Worm (Caenorhabditis elegans) whole organism, young adult: Measurements from ENCODE around the gene C50H2.7.

ENCODE experiments used
- C06A6.2 ChIP-seq: fragments of 200-800 bp; sonication (Bioruptor generic); conservative IDR thresholded peaks from 2 replicates; pipeline ENCODE4 v1.3.6; 2022; ENCODE audit warnings: missing genetic modification characterization, missing compliant biosample characterization
- F10E7.11 ChIP-seq: sonication (generic microtip); optimal IDR thresholded peaks from 2 replicates; lab custom pipeline; 2017; ENCODE audit warnings: mild to moderate bottlenecking, missing genetic modification characterization, moderate library complexity, missing compliant biosample characterization
- F37B4.10 ChIP-seq: fragments of 200-800 bp; sonication (Bioruptor generic); IDR thresholded peaks from 2 replicates; pipeline ENCODE4 v1.3.6; 2022; ENCODE audit warnings: missing genetic modification characterization, missing compliant biosample characterization
- K12H6.12 ChIP-seq: fragments of 200-800 bp; sonication (Bioruptor generic); optimal IDR thresholded peaks from 2 replicates; lab custom pipeline; 2018; ENCODE audit warnings: mild to moderate bottlenecking, missing genetic modification characterization, missing compliant biosample characterization
- T07F8.4 ChIP-seq: sonication (generic microtip); optimal IDR thresholded peaks from 2 replicates; lab custom pipeline; 2016; ENCODE audit warnings: mild to moderate bottlenecking, missing genetic modification characterization, moderate library complexity, missing compliant biosample characterization
- ZK185.1 ChIP-seq: sonication (generic microtip); optimal IDR thresholded peaks from 2 replicates; lab custom pipeline; 2016; ENCODE audit warnings: mild to moderate bottlenecking, missing genetic modification characterization, missing compliant biosample characterization; ENCODE audit not compliant: poor library complexity, severe bottlenecking
- cebp-1 ChIP-seq, 2 experiments: fragments of 200-800 bp in 1 of 2; sonication (Bioruptor generic) in 1 of 2; sonication (generic microtip) in 1 of 2; IDR thresholded peaks in 1 of 2; optimal IDR thresholded peaks in 1 of 2; 2 replicates each; pipeline versions ENCODE4 v1.3.6 to Lab custom; 2017 to 2022; ENCODE audit warnings: missing compliant biosample characterization in 2 of 2, missing genetic modification characterization in 2 of 2, mild to moderate bottlenecking in 1 of 2, missing genetic modification reagents in 1 of 2, moderate library complexity in 1 of 2
- cebp-2 ChIP-seq: fragments of 200-800 bp; sonication (Bioruptor generic); IDR thresholded peaks from 2 replicates; pipeline ENCODE4 v1.3.6; 2022; ENCODE audit warnings: missing genetic modification characterization, missing compliant biosample characterization
- ceh-100 ChIP-seq: fragments of 200-800 bp; sonication (Bioruptor generic); IDR thresholded peaks from 2 replicates; pipeline ENCODE4 v1.3.6; 2022; ENCODE audit warnings: missing genetic modification reagents, missing genetic modification characterization, missing compliant biosample characterization
- ceh-27 ChIP-seq: fragments of 200-800 bp; sonication (Bioruptor generic); optimal IDR thresholded peaks from 2 replicates; lab custom pipeline; 2018; ENCODE audit warnings: mild to moderate bottlenecking, missing genetic modification characterization, moderate library complexity, missing compliant biosample characterization
- dox-1 ChIP-seq: fragments of 200-800 bp; sonication (Bioruptor generic); IDR thresholded peaks from 2 replicates; pipeline ENCODE4 v1.3.6; 2022; ENCODE audit warnings: missing genetic modification reagents, missing genetic modification characterization, missing compliant biosample characterization
- dpff-1 ChIP-seq: sonication (generic microtip); optimal IDR thresholded peaks from 2 replicates; lab custom pipeline; 2017; ENCODE audit warnings: mild to moderate bottlenecking, missing genetic modification characterization, missing compliant biosample characterization
- dpl-1 ChIP-seq: fragments of 150-350 bp; optimal IDR thresholded peaks from 2 replicates; lab custom pipeline; 2014; ENCODE audit warnings: missing biosample characterization, missing genetic modification reagents, missing genetic modification characterization
- efl-1 ChIP-seq: fragments of 150-350 bp; optimal IDR thresholded peaks from 2 replicates; lab custom pipeline; 2014; ENCODE audit warnings: missing biosample characterization, missing genetic modification reagents, missing genetic modification characterization
- ets-4 ChIP-seq: fragments of 200-800 bp; sonication (Bioruptor generic); optimal IDR thresholded peaks from 2 replicates; lab custom pipeline; 2018; ENCODE audit warnings: mild to moderate bottlenecking, missing genetic modification characterization, missing compliant biosample characterization
- hlh-12 ChIP-seq: sonication (generic microtip); optimal IDR thresholded peaks from 2 replicates; lab custom pipeline; 2016; ENCODE audit warnings: missing genetic modification characterization, missing compliant biosample characterization
- hsf-1 ChIP-seq: fragments of 200-800 bp; sonication (Bioruptor generic); IDR thresholded peaks from 2 replicates; pipeline ENCODE4 v1.3.6; 2022; ENCODE audit warnings: missing genetic modification reagents, missing genetic modification characterization, missing compliant biosample characterization
- let-526 ChIP-seq: fragments of 200-800 bp; sonication (Bioruptor generic); IDR thresholded peaks from 2 replicates; pipeline ENCODE4 v1.3.6; 2022; ENCODE audit warnings: missing genetic modification reagents, missing genetic modification characterization, missing compliant biosample characterization
- lin-26 ChIP-seq: fragments of 200-800 bp; sonication (Bioruptor generic); IDR thresholded peaks from 2 replicates; pipeline ENCODE4 v1.3.6; 2022; ENCODE audit warnings: missing genetic modification reagents, missing genetic modification characterization, missing compliant biosample characterization
- lsy-27 ChIP-seq: sonication (generic microtip); optimal IDR thresholded peaks from 2 replicates; lab custom pipeline; 2017; ENCODE audit warnings: missing genetic modification characterization, mild to moderate bottlenecking, missing compliant biosample characterization, antibody characterized with exemption, missing genotype, borderline replicate concordance; ENCODE audit not compliant: insufficient read depth
- madf-10 ChIP-seq: sonication (generic microtip); optimal IDR thresholded peaks from 2 replicates; lab custom pipeline; 2016; ENCODE audit warnings: mild to moderate bottlenecking, missing genetic modification characterization, missing compliant biosample characterization
- madf-3 ChIP-seq: fragments of 200-800 bp; sonication (Bioruptor generic); IDR thresholded peaks from 2 replicates; pipeline ENCODE4 v1.3.6; 2022; ENCODE audit warnings: missing genetic modification reagents, missing genetic modification characterization, missing compliant biosample characterization
- madf-8 ChIP-seq: fragments of 200-800 bp; sonication (Bioruptor generic); conservative IDR thresholded peaks from 2 replicates; pipeline ENCODE4 v1.3.6; 2022; ENCODE audit warnings: missing genetic modification reagents, missing genetic modification characterization, missing compliant biosample characterization
- mcd-1 ChIP-seq: fragments of 200-800 bp; sonication (Bioruptor generic); IDR thresholded peaks from 2 replicates; pipeline ENCODE4 v1.3.6; 2022; ENCODE audit warnings: missing genetic modification reagents, missing genetic modification characterization, missing compliant biosample characterization
- mel-28 ChIP-seq: sonication (generic microtip); optimal IDR thresholded peaks from 2 replicates; lab custom pipeline; 2016; ENCODE audit warnings: borderline replicate concordance, mild to moderate bottlenecking, missing genetic modification characterization, missing compliant biosample characterization
- mes-4 ChIP-seq: sonication (generic microtip); optimal IDR thresholded peaks from 2 replicates; lab custom pipeline; 2016; ENCODE audit warnings: missing genotype, missing genetic modification characterization, missing compliant biosample characterization
- mxl-1 ChIP-seq: sonication (generic microtip); optimal IDR thresholded peaks from 2 replicates; lab custom pipeline; 2016; ENCODE audit warnings: missing genetic modification characterization, missing compliant biosample characterization
- nfya-1 ChIP-seq: sonication (generic microtip); optimal IDR thresholded peaks from 2 replicates; lab custom pipeline; 2017; ENCODE audit warnings: antibody characterized with exemption, missing compliant biosample characterization, missing genetic modification characterization, borderline replicate concordance; ENCODE audit not compliant: insufficient read depth
- nfya-2 ChIP-seq: fragments of 200-800 bp; sonication (Bioruptor generic); IDR thresholded peaks from 2 replicates; pipeline ENCODE4 v1.3.6; 2022; ENCODE audit warnings: missing genetic modification reagents, missing genetic modification characterization, missing compliant biosample characterization
- nfyb-1 ChIP-seq: fragments of 200-800 bp; sonication (Bioruptor generic); IDR thresholded peaks from 2 replicates; pipeline ENCODE4 v1.3.6; 2022; ENCODE audit warnings: missing genetic modification reagents, missing genetic modification characterization, missing compliant biosample characterization
- nhr-179 ChIP-seq: sonication (generic microtip); optimal IDR thresholded peaks from 2 replicates; lab custom pipeline; 2016; ENCODE audit warnings: mild to moderate bottlenecking, missing genetic modification characterization, missing compliant biosample characterization
- nhr-27 ChIP-seq: fragments of 200-800 bp; sonication (Bioruptor generic); optimal IDR thresholded peaks from 2 replicates; lab custom pipeline; 2018; ENCODE audit warnings: mild to moderate bottlenecking, missing genetic modification characterization, moderate library complexity, missing compliant biosample characterization
- nhr-90 ChIP-seq: sonication (generic microtip); optimal IDR thresholded peaks from 2 replicates; lab custom pipeline; 2016; ENCODE audit warnings: missing genotype, mild to moderate bottlenecking, missing genetic modification characterization, missing compliant biosample characterization
- rpc-1 ChIP-seq, 2 experiments: fragments of 150-350 bp in 1 of 2; sonication (generic microtip) in 1 of 2; optimal IDR thresholded peaks; 2 replicates each; lab custom pipeline; 2014 to 2018; ENCODE audit warnings: missing biosample characterization in 1 of 2, missing genetic modification characterization in 1 of 2, missing genetic modification reagents in 1 of 2, missing genotype in 1 of 2
- snpc-1.1 ChIP-seq: sonication (generic microtip); optimal IDR thresholded peaks from 2 replicates; lab custom pipeline; 2017; ENCODE audit warnings: missing genetic modification characterization, mild to moderate bottlenecking, missing compliant biosample characterization, antibody characterized with exemption, moderate library complexity, missing genotype, missing genetic modification reagents; ENCODE audit not compliant: insufficient read depth
- tbp1 ChIP-seq: fragments of 200-800 bp; sonication (Bioruptor generic); optimal IDR thresholded peaks from 2 replicates; lab custom pipeline; 2018; ENCODE audit warnings: mild to moderate bottlenecking, missing genetic modification characterization, missing compliant biosample characterization
- zfh-2 ChIP-seq: fragments of 200-800 bp; sonication (Bioruptor generic); conservative IDR thresholded peaks from 2 replicates; pipeline ENCODE4 v1.3.6; 2022; ENCODE audit warnings: missing genetic modification reagents, missing genetic modification characterization, missing compliant biosample characterization
- zim-3 ChIP-seq: sonication (generic microtip); optimal IDR thresholded peaks from 2 replicates; lab custom pipeline; 2017; ENCODE audit warnings: mild to moderate bottlenecking, missing genetic modification characterization, moderate library complexity, missing compliant biosample characterization
- ztf-18 ChIP-seq: sonication (generic microtip); optimal IDR thresholded peaks from 2 replicates; lab custom pipeline; 2016; ENCODE audit warnings: missing genotype, mild to moderate bottlenecking, missing genetic modification characterization, missing compliant biosample characterization

Gene C50H2.7

DNA sequence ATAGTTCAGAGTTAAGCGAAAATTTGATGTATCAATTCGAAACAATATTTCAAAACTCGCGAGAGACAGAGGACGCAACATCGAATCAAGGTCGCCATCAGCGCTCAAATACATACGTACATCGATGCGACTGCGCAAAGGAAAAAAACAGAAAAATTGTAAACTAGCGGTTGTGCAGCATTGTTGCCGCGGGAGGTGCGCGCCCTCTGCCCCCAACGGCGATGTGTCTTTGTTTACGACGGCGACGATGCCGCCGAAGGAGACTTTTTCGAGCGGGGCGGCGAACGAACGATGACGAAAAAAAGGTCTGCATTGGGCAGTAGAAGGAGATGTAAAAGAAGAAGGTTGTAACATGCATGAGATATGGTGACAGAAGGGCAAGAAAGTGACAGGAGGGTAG is 40.3 kb downstream of the C50H2.7 start:
- no peak for TF ChIP-seq C06A6.2 (GFP tag; lab: Robert Waterston, UW)
- peak; percentile 57 for TF ChIP-seq zfh-2 (GFP tag; lab: Robert Waterston, UW)
- no peak for TF ChIP-seq nfya-2 (GFP tag; lab: Robert Waterston, UW)

ce11 chrV:9964152-9964785 is 41.7 kb downstream of the C50H2.7 start:
- TF ChIP-seq hsf-1 (GFP tag; lab: Robert Waterston, UW) (0 out of 2 replicates have a peak, but pooled peaks have one; percentile 33), tbp1 (GFP tag; lab: Kevin White, UChicago) (no peak), let-526 (GFP tag; lab: Robert Waterston, UW) (no peak), cebp-1 (GFP tag; IDR thresholded peaks at IDR 0.05; lab: Robert Waterston, UW) (no peak), cebp-1 (tag; optimal IDR thresholded peaks at IDR 0.05; lab: Kevin White, UChicago) (peak; percentile 3), K12H6.12 (peak; percentile 9), zfh-2 (GFP tag; lab: Robert Waterston, UW) (peak; percentile 83)

DNA sequence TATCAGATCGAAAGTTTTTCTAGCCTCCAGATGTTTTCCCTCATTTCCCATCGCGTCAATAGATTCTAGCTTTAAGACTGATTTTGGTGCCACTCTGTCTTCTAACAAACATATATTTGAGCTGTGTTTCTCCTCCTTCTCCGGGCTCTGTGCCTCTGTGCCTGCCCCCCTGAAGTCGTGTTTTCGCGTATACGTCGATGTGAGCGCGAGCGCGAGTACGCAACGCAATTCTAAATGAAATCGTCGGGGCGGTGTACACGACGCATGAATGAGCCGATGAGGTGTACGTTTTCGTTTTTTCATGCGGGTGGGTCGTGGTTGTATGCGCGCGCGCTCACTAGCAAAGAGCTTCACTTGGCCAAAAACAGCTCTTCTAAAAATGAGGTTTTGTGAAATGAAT is 43.3 kb downstream of the C50H2.7 start:
- no peak for TF ChIP-seq F10E7.11
- TF ChIP-seq ceh-27 (GFP tag; lab: Kevin White, UChicago): no peak
- TF ChIP-seq nhr-179 (tag; lab: Kevin White, UChicago): no peak
- no peak for TF ChIP-seq mes-4 (tag; lab: Kevin White, UChicago)
- 0 out of 2 replicates have a peak, but pooled peaks have one; percentile 19 for TF ChIP-seq madf-3 (GFP tag; lab: Robert Waterston, UW)
- TF ChIP-seq zfh-2 (GFP tag; lab: Robert Waterston, UW): peak; percentile 36; the same call in 1 of the 2 replicates
- TF ChIP-seq, all 124 proteins: peak for 2

- TF ChIP-seq dpff-1 (tag; lab: Kevin White, UChicago): peak; percentile 42
- TF ChIP-seq lin-26 (GFP tag; lab: Robert Waterston, UW): peak; percentile 99
- peak; percentile 74 for TF ChIP-seq hlh-12 (tag; lab: Kevin White, UChicago)
- TF ChIP-seq rpc-1 (optimal IDR thresholded peaks at IDR 0.05; lab: Kevin White, UChicago): peak; percentile 99
- TF ChIP-seq rpc-1 (tag; optimal IDR thresholded peaks at IDR 0.05; lab: Kevin White, UChicago): peak; percentile 99
- TF ChIP-seq mes-4 (tag; lab: Kevin White, UChicago): peak; percentile 92
- TF ChIP-seq mcd-1 (GFP tag; lab: Robert Waterston, UW): peak; percentile 81
- peak; percentile 69 for TF ChIP-seq nhr-179 (tag; lab: Kevin White, UChicago)
- peak; percentile 87 for TF ChIP-seq dox-1 (GFP tag; lab: Robert Waterston, UW)
- no peak for TF ChIP-seq nfya-1 (tag; lab: Kevin White, UChicago)
- peak; percentile 85 for TF ChIP-seq ztf-18 (tag; lab: Kevin White, UChicago)
- peak; percentile 45 for TF ChIP-seq mel-28 (tag; lab: Kevin White, UChicago)
- TF ChIP-seq ets-4: peak; percentile 84
- peak; percentile 83 for TF ChIP-seq madf-3 (GFP tag; lab: Robert Waterston, UW)
- peak; percentile 85 for TF ChIP-seq madf-10 (tag; lab: Kevin White, UChicago)
- TF ChIP-seq F10E7.11: peak; percentile 84
- TF ChIP-seq C06A6.2 (GFP tag; lab: Robert Waterston, UW): peak; percentile 61
- TF ChIP-seq ceh-27 (GFP tag; lab: Kevin White, UChicago): peak; percentile 78
- TF ChIP-seq zim-3 (tag; lab: Kevin White, UChicago): peak; percentile 94
- TF ChIP-seq F37B4.10 (GFP tag; lab: Robert Waterston, UW): 0 out of 2 replicates have a peak, but pooled peaks have one; percentile 65
- TF ChIP-seq mxl-1 (tag; lab: Kevin White, UChicago): peak; percentile 98
- 0 out of 2 replicates have a peak, but pooled peaks have one; percentile 16 for TF ChIP-seq madf-8
- TF ChIP-seq nfyb-1 (GFP tag; lab: Robert Waterston, UW): peak; percentile 93
- peak; percentile 94 for TF ChIP-seq ZK185.1 (tag; lab: Kevin White, UChicago)
- TF ChIP-seq efl-1 (GFP tag; lab: Kevin White, UChicago): peak; percentile 32
- peak; percentile 65 for TF ChIP-seq snpc-1.1
- no peak for TF ChIP-seq lsy-27 (tag; lab: Kevin White, UChicago)
- TF ChIP-seq dpl-1 (GFP tag; lab: Kevin White, UChicago): no peak
- TF ChIP-seq nhr-90 (tag; lab: Kevin White, UChicago): peak; percentile 97
- TF ChIP-seq ceh-100 (GFP tag; lab: Robert Waterston, UW): peak; percentile 76
- peak; percentile 57 for TF ChIP-seq nhr-27 (tag; lab: Kevin White, UChicago)
- peak; percentile 94 for TF ChIP-seq T07F8.4
- TF ChIP-seq cebp-2 (GFP tag; lab: Robert Waterston, UW): peak; percentile 98
These were observed 47.5 kb downstream of the C50H2.7 start for ce11 chrV:9970119-9970518.
